Worm (Caenorhabditis elegans) whole organism, late embryonic: ENCODE measurements around the gene R151.8.

Experiments
- K02D7.2 ChIP-seq: sonication (generic microtip); optimal IDR thresholded peaks from 2 replicates; lab custom pipeline; 2017; ENCODE audit warnings: mild to moderate bottlenecking, missing genetic modification characterization, missing compliant biosample characterization
- ceh-30 ChIP-seq: fragments of 150-350 bp; optimal IDR thresholded peaks from 2 replicates; lab custom pipeline; 2014; ENCODE audit warnings: missing biosample characterization, missing genetic modification characterization
- elt-2 ChIP-seq: sonication (generic microtip); optimal IDR thresholded peaks from 2 replicates; lab custom pipeline; 2016; ENCODE audit warnings: missing genetic modification reagents, missing genetic modification characterization, missing compliant biosample characterization
- hlh-15 ChIP-seq: sonication (generic microtip); optimal IDR thresholded peaks from 2 replicates; lab custom pipeline; 2016; ENCODE audit warnings: missing genetic modification characterization, missing compliant biosample characterization
- lin-11 ChIP-seq: fragments of 200-800 bp; sonication (Bioruptor generic); optimal IDR thresholded peaks from 2 replicates; lab custom pipeline; 2018; ENCODE audit warnings: mild to moderate bottlenecking, missing genetic modification characterization, missing compliant biosample characterization
- nhr-11 ChIP-seq: fragments of 150-350 bp; optimal IDR thresholded peaks from 2 replicates; lab custom pipeline; 2014; ENCODE audit warnings: missing biosample characterization, missing genetic modification characterization
- unc-42 ChIP-seq: sonication (generic microtip); optimal IDR thresholded peaks from 2 replicates; lab custom pipeline; 2016; ENCODE audit warnings: missing genotype, missing genetic modification characterization, missing compliant biosample characterization

DNA sequence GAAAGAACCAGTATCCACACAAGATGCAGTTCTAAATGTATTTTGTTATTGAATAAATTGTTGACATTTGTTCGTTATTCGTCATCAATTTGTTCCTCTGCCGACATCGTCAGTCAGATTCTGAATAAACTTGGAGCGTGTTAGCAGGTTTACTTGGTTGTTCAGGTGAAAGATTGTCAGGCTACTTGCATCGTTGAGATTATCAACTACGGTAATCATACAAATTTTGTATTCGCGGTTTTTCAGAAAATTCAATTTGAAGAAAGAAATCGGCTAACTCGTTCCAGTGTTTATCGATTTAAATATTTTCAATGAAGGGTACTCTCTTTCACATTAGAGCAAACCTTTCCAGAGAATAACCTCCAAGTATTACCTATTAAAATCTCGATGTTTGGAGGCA is 19.9 kb downstream of the R151.8 start, which contains the start of gene R151.2:
- no peak for TF ChIP-seq ceh-30 (tag; lab: Kevin White, UChicago)
- no peak for TF ChIP-seq nhr-11 (tag; lab: Kevin White, UChicago)
- TF ChIP-seq K02D7.2: no peak
- TF ChIP-seq unc-42 (tag; lab: Kevin White, UChicago): no peak
- no peak for TF ChIP-seq hlh-15
- no peak for TF ChIP-seq lin-11
- no peak for TF ChIP-seq elt-2 (tag; lab: Kevin White, UChicago)
